Worm (Caenorhabditis elegans) whole organism, midembryonic: ENCODE measurements around the gene hlh-34.

Source experiments
- T22C8.4 ChIP-seq: fragments of 200-800 bp; sonication (Bioruptor generic); IDR thresholded peaks from 2 replicates; pipeline ENCODE4 v1.3.6; 2022; ENCODE audit warnings: missing genetic modification characterization, missing compliant biosample characterization
- cog-1 ChIP-seq: sonication (generic microtip); optimal IDR thresholded peaks from 2 replicates; lab custom pipeline; 2016; ENCODE audit warnings: missing genetic modification characterization, missing compliant biosample characterization
- flt-1 ChIP-seq: fragments of 200-800 bp; sonication (Bioruptor generic); IDR thresholded peaks from 2 replicates; pipeline ENCODE4 v1.3.6; 2022; ENCODE audit warnings: missing genetic modification characterization, missing compliant biosample characterization
- klf-2 ChIP-seq: fragments of 200-800 bp; sonication (Bioruptor generic); conservative IDR thresholded peaks from 2 replicates; pipeline ENCODE4 v1.3.6; 2022; ENCODE audit warnings: missing genetic modification reagents, missing genetic modification characterization, missing compliant biosample characterization
- med-1 ChIP-seq: sonication (generic microtip); optimal IDR thresholded peaks from 2 replicates; lab custom pipeline; 2017; ENCODE audit warnings: missing genetic modification characterization, mild to moderate bottlenecking, missing compliant biosample characterization, antibody characterized with exemption, missing genetic modification reagents; ENCODE audit not compliant: insufficient read depth
- ref-1 ChIP-seq: fragments of 200-800 bp; sonication (Bioruptor generic); conservative IDR thresholded peaks from 2 replicates; pipeline ENCODE4 v1.3.6; 2022; ENCODE audit warnings: missing genetic modification reagents, missing genetic modification characterization, missing compliant biosample characterization
- tab-1 ChIP-seq: fragments of 200-800 bp; sonication (Bioruptor generic); IDR thresholded peaks from 2 replicates; pipeline ENCODE4 v1.3.6; 2022; ENCODE audit warnings: missing genetic modification characterization, missing compliant biosample characterization
- ztf-23 ChIP-seq: fragments of 200-800 bp; sonication (Bioruptor generic); IDR thresholded peaks from 2 replicates; pipeline ENCODE4 v1.3.6; 2022; ENCODE audit warnings: missing genetic modification reagents, missing genetic modification characterization, missing compliant biosample characterization
- ztf-29 ChIP-seq: fragments of 200-800 bp; sonication (Bioruptor generic); IDR thresholded peaks from 2 replicates; pipeline ENCODE4 v1.3.6; 2022; ENCODE audit warnings: missing genetic modification reagents, missing genetic modification characterization, missing compliant biosample characterization

Gene hlh-34

DNA sequence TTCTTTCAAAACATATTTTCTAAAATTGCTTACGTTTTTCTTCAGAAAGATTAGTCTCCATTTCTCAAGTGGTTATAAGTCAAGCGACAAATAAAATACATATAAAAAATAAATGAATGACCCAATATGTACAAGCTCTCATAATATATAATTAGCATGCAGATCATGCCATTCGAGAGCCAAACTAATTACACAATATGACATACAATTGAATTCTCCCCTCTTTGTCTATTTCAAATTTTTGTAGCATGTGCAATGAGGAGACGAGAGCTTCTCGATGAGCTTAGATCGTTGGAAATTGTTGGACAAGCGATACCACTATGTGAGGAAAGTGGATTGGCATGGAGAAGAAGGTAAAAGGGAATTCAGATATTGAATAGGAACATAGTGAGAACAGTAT lies at the start of gene hlh-34:
hlh-34 (minus strand) TSS at position 101 of the 400 bp plus-strand sequence.
- TF ChIP-seq flt-1 (no peak), ztf-29 (GFP tag; lab: Robert Waterston, UW) (no peak), klf-2 (GFP tag; lab: Robert Waterston, UW) (no peak), T22C8.4 (GFP tag; lab: Robert Waterston, UW) (no peak), cog-1 (tag; lab: Kevin White, UChicago) (no peak), tab-1 (GFP tag; lab: Robert Waterston, UW) (no peak), ztf-23 (GFP tag; lab: Robert Waterston, UW) (no peak), ref-1 (GFP tag; lab: Robert Waterston, UW) (no peak), med-1 (no peak)

DNA sequence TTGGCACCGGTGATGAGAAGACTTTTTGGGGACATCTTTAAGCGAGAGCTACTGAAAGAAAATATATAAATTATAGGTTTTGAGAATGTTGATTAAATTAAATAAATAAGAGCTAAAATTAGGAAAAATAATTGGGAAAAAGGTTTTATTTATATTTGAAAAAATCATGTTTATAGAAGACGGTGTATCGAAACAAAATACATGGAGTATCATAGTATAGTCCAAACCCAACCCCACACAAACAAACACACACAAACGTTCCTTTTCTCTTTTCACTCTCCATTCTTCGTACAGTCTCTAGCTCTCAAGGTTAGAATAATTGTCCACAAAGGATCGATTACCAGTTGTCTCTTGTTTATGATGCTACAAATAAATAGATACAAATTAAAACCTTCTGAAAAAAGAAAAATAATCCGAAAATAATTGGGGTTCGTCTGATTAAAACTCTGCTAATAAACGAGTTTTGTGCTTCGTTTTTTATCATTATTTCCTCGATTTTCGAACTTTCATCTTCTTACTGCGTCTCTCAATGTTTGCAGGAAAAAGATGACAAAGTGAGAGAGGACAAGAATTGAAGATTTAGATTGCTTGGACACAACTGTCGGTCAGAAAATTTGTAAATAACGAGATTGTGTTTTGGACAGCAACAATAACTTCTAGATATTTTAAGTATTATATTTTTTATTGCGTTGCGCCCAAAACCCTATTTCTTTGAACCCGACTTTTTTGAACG lies 49.3 kb upstream of the hlh-34 start, which contains the start of gene F20G2.2:
F20G2.2 (minus strand) TSS at position 51 of the 733 bp plus-strand sequence.
- no peak for TF ChIP-seq ztf-23 (GFP tag; lab: Robert Waterston, UW)
- TF ChIP-seq T22C8.4 (GFP tag; lab: Robert Waterston, UW): no peak
- TF ChIP-seq ztf-29 (GFP tag; lab: Robert Waterston, UW): no peak
- no peak for TF ChIP-seq med-1
- TF ChIP-seq tab-1 (GFP tag; lab: Robert Waterston, UW): no peak
- TF ChIP-seq cog-1 (tag; lab: Kevin White, UChicago): no peak
- TF ChIP-seq klf-2 (GFP tag; lab: Robert Waterston, UW): no peak
- no peak for TF ChIP-seq flt-1
- TF ChIP-seq ref-1 (GFP tag; lab: Robert Waterston, UW): no peak

DNA sequence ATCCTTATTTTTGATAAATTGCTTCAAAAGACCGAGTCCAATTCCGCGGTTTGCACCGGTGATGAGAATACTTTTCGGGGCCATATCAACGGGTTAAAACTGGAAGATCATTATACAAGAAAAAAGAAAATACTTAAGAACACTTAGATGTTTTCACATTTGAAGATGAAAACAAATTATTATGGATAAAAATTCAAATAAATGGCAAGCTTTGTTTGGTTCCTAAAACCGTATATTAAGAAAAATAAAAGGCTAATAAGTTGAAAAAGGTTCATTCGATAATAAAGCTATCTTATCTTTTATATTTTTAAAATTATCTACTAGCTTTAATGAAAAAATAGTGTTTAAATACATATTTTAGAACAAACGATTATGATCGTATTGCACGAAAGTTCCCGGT lies 46.3 kb upstream of the hlh-34 start, which contains the start of gene F20G2.1:
F20G2.1 (minus strand) TSS at position 101 of the 400 bp plus-strand sequence.
- TF ChIP-seq ref-1 (GFP tag; lab: Robert Waterston, UW) (no peak), T22C8.4 (GFP tag; lab: Robert Waterston, UW) (no peak), flt-1 (no peak), tab-1 (GFP tag; lab: Robert Waterston, UW) (no peak), med-1 (no peak), ztf-23 (GFP tag; lab: Robert Waterston, UW) (no peak), ztf-29 (GFP tag; lab: Robert Waterston, UW) (no peak), klf-2 (GFP tag; lab: Robert Waterston, UW) (no peak), cog-1 (tag; lab: Kevin White, UChicago) (no peak)

DNA sequence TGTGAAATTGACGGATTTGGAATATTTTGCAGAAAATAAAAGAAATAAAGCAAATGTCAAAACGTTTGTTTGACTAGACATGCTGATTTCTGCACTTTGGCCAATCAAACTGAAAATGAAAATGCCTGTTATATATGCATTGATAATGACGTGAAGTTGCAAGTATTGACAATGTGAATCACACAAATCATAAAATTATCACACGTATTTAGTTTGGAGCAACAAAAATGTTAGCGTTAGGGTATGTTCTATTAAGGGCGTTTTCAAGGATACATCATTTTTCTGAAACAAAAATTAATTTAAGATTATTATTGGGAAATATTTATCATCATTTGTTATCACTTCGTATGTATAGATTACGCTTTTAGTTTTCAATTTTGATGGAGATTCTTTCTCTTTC lies 44.6 kb upstream of the hlh-34 start, which contains the start of gene cld-9:
cld-9 (minus strand) TSS at position 81 of the 400 bp plus-strand sequence.
- no peak for TF ChIP-seq cog-1 (tag; lab: Kevin White, UChicago)
- TF ChIP-seq T22C8.4 (GFP tag; lab: Robert Waterston, UW): no peak
- no peak for TF ChIP-seq flt-1
- TF ChIP-seq klf-2 (GFP tag; lab: Robert Waterston, UW): no peak
- TF ChIP-seq ref-1 (GFP tag; lab: Robert Waterston, UW): no peak
- TF ChIP-seq ztf-23 (GFP tag; lab: Robert Waterston, UW): no peak
- TF ChIP-seq ztf-29 (GFP tag; lab: Robert Waterston, UW): no peak
- no peak for TF ChIP-seq tab-1 (GFP tag; lab: Robert Waterston, UW)
- no peak for TF ChIP-seq med-1

DNA sequence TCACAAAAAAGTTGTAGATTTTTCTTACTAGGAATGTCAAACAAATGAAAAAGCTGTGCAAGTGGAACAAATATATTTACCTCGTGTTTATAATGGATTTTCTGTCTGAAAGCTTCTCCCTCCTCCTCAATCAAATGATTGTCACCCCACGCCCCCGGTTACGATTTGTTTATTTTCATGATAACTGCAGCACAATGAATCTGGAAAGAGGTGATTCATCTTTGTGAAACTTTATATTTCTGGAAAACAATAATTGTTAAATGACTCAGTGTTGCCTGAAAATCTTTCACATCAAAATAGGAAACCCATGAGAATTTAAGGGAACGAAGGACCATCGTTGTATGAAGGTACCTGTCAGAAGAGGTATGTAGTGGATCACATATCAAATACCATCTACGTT lies 41.5 kb upstream of the hlh-34 start, which contains the start of gene F35E12.10:
F35E12.10 (minus strand) TSS at position 101 of the 400 bp plus-strand sequence.
- no peak for TF ChIP-seq tab-1 (GFP tag; lab: Robert Waterston, UW)
- no peak for TF ChIP-seq klf-2 (GFP tag; lab: Robert Waterston, UW)
- TF ChIP-seq flt-1: no peak
- no peak for TF ChIP-seq ztf-23 (GFP tag; lab: Robert Waterston, UW)
- no peak for TF ChIP-seq med-1
- no peak for TF ChIP-seq ref-1 (GFP tag; lab: Robert Waterston, UW)
- TF ChIP-seq cog-1 (tag; lab: Kevin White, UChicago): no peak
- TF ChIP-seq ztf-29 (GFP tag; lab: Robert Waterston, UW): no peak
- TF ChIP-seq T22C8.4 (GFP tag; lab: Robert Waterston, UW): no peak

DNA sequence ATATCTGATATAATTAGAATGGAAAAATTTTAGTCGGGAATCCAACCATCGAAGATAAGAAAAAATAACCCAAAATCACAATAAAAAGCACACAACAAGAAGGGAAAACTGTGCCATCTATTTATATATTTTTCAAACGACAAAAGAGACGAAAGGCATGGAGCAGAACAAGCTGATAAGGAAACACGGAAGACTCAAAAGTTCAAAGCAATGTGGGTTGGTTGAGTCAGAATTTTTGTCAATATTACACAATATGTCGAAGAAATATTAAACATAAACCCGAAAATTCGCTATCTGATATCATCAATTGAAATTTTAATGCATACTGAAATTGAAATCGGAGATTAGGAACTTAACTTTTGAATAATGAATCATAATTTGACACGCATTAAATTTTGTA lies 37.7 kb upstream of the hlh-34 start, which contains the start of gene F35E12.9:
F35E12.9 (minus strand) TSS at position 227 of the 400 bp plus-strand sequence.
- TF ChIP-seq ref-1 (GFP tag; lab: Robert Waterston, UW): no peak
- no peak for TF ChIP-seq flt-1
- no peak for TF ChIP-seq ztf-23 (GFP tag; lab: Robert Waterston, UW)
- TF ChIP-seq klf-2 (GFP tag; lab: Robert Waterston, UW): no peak
- TF ChIP-seq cog-1 (tag; lab: Kevin White, UChicago): no peak
- no peak for TF ChIP-seq ztf-29 (GFP tag; lab: Robert Waterston, UW)
- TF ChIP-seq tab-1 (GFP tag; lab: Robert Waterston, UW): no peak
- TF ChIP-seq med-1: no peak

DNA sequence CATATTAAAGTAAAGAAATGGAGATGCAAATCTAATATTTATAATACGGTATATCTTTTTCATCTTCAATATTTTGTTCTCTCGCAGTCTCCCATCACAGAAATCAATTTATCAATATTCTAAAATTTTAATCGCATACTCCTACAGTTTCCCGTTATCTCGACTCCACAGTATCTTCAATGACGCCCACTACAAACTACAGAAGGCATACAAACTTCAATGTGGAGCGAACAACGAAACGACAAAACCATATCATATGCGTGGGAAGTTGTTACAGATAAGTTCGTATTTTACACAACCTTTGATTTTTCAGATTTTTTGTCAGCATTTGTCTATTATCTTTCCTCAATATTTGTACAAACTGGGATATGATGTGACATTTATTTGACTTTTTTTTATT lies 32.7 kb upstream of the hlh-34 start:
- TF ChIP-seq ztf-23 (GFP tag; lab: Robert Waterston, UW) (no peak), flt-1 (no peak), cog-1 (tag; lab: Kevin White, UChicago) (no peak), ztf-29 (GFP tag; lab: Robert Waterston, UW) (no peak), tab-1 (GFP tag; lab: Robert Waterston, UW) (no peak), ref-1 (GFP tag; lab: Robert Waterston, UW) (no peak), med-1 (no peak), klf-2 (GFP tag; lab: Robert Waterston, UW) (no peak), T22C8.4 (GFP tag; lab: Robert Waterston, UW) (no peak)

DNA sequence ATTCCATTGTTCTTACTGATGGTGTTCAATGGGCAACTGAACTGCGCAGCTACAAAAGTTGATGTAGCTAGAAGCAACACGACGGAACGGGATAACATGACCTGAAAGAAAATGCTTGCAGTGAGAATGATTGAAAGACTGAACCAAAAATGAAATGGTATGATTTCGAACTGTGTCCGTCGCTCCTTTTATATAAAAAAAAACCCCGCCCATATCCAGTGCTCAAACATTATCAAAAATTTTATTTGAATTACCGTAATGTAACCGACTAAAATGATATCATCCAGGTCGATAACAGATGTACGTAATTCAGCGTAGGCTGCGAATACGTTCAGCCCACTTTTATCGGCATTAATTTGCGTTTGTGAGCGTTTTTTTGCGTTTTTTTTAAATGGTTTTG lies 31.2 kb upstream of the hlh-34 start, which contains the start of gene irg-5:
irg-5 (minus strand) TSS at position 101 of the 400 bp plus-strand sequence.
- TF ChIP-seq cog-1 (tag; lab: Kevin White, UChicago) (no peak), ref-1 (GFP tag; lab: Robert Waterston, UW) (no peak), med-1 (no peak), tab-1 (GFP tag; lab: Robert Waterston, UW) (no peak)

DNA sequence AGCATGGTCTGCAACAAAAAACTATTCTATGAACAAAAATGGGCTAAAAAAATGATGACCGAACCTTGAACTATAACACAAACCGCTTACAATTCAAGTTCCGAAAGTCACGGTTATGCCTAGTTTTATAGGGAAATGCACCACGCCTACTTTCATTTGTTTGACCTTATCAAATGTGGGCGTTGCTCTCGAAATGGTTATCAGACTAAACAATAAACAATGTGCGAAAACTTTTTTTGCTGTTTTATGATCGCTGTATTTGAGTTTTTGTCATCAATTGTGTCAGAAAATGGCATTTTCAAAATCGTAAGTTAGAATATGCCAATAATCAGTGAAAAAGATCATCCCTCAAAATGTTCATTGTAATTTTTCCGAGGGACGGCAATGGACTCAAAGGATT lies 29.0 kb upstream of the hlh-34 start, which contains the start of gene F35E12.6:
F35E12.6 (minus strand) TSS at position 101 of the 400 bp plus-strand sequence.
- no peak for TF ChIP-seq T22C8.4 (GFP tag; lab: Robert Waterston, UW)
